Worm (Caenorhabditis elegans): ENCODE data around the gene rpac-40.

DNA sequence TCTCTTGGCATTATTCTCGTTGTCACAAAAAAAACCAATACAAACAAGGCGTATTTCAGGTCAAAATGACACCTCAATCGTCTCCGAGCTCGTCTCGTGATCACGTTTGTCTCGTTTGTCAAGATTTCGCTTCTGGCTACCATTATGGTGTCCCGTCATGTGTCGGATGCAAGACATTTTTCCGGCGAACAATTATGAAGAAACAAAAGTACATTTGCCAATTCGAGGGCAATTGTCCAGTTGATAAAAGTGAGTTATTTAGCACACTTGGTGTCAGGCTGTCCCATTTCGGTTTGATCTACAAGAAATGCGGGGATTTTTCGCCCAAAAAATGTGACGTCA lies 12.2 kb upstream of the rpac-40 start, which contains the start of gene nhr-114:
- no peak for TF ChIP-seq ama-1 (optimal IDR thresholded peaks at IDR 0.05)
- no peak for TF ChIP-seq pes-1 (GFP tag; IDR thresholded peaks at IDR 0.05)
- TF ChIP-seq sea-1 (GFP tag; conservative IDR thresholded peaks at IDR 0.05): no peak
- TF ChIP-seq flt-1 (GFP tag; IDR thresholded peaks at IDR 0.05): no peak
- TF ChIP-seq tbx-11 (GFP tag; IDR thresholded peaks at IDR 0.05): no peak
- no peak for TF ChIP-seq ets-7 (tag; optimal IDR thresholded peaks at IDR 0.05)
- TF ChIP-seq scrt-1 (GFP tag; IDR thresholded peaks at IDR 0.05): no peak
- no peak for TF ChIP-seq hmg-4 (GFP tag; optimal IDR thresholded peaks at IDR 0.05)
- TF ChIP-seq hnd-1 (tag; optimal IDR thresholded peaks at IDR 0.05): no peak
- no peak for TF ChIP-seq ceh-13 (GFP tag; optimal IDR thresholded peaks at IDR 0.05)
- no peak for TF ChIP-seq tra-4 (tag; optimal IDR thresholded peaks at IDR 0.05)

Measured in whole organism, early embryonic.